Worm (Caenorhabditis elegans): Measurements from ENCODE around the gene ndc-80.

The ndc-80 gene

DNA sequence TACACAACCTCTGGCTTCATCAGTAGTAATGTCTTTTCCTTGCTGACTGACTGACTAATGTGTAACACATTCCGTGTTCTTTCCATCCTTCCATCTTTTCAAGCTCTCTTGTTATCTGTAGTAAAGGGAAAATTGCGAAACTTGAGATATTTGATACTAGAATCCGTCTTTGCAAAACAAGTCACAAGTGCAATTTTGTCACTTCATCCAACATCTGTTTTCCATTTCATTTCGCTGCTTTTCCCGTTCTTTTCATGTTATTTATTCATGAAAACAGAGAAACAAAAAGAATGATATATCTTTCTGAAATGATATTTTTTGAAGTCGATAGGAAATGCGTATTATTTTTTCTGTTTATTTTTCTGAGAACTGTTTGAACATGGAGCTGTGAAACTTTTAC lies 39.9 kb upstream of the ndc-80 start:
- TF ChIP-seq unc-86 (tag; optimal IDR thresholded peaks at IDR 0.05) (no peak), dpl-1 (GFP tag; optimal IDR thresholded peaks at IDR 0.05) (no peak), aly-2 (tag; optimal IDR thresholded peaks at IDR 0.05) (no peak), Y116A8C.19 (tag; optimal IDR thresholded peaks at IDR 0.05; ENCODE audit: borderline replicate concordance) (no peak), elt-3 (tag; optimal IDR thresholded peaks at IDR 0.05) (no peak), zag-1 (tag; optimal IDR thresholded peaks at IDR 0.05) (no peak), lin-14 (GFP tag; optimal IDR thresholded peaks at IDR 0.05) (peak; percentile 14), C34B4.2 (tag; optimal IDR thresholded peaks at IDR 0.05) (no peak), ztf-4 (tag; optimal IDR thresholded peaks at IDR 0.05) (no peak), pqm-1 (tag; optimal IDR thresholded peaks at IDR 0.05) (no peak), dsc-1 (tag; optimal IDR thresholded peaks at IDR 0.05) (peak; percentile 83), fkh-4 (tag; optimal IDR thresholded peaks at IDR 0.05; ENCODE audit: borderline replicate concordance) (peak; percentile 58), mep-1 (tag; optimal IDR thresholded peaks at IDR 0.05) (no peak), C04F5.9 (tag; optimal IDR thresholded peaks at IDR 0.05) (no peak), hlh-17 (GFP tag; optimal IDR thresholded peaks at IDR 0.05; ENCODE audit: borderline replicate concordance) (no peak), lsy-2 (tag; optimal IDR thresholded peaks at IDR 0.05) (no peak)

ce11 chrIV:10047108-10047507 lies 38.8 kb upstream of the ndc-80 start, which contains the start of gene T04B2.3:
Gene T04B2.3, plus strand, starts transcription at chrIV:10047408.
- TF ChIP-seq F16B12.6 (tag; optimal IDR thresholded peaks at IDR 0.05), result no peak
- no peak for TF ChIP-seq irx-1 (tag; optimal IDR thresholded peaks at IDR 0.05)
- TF ChIP-seq egl-27 (tag; optimal IDR thresholded peaks at IDR 0.05), result no peak
- TF ChIP-seq alr-1 (tag; optimal IDR thresholded peaks at IDR 0.05; ENCODE audit: borderline replicate concordance), result no peak
- TF ChIP-seq nhr-11 (tag; optimal IDR thresholded peaks at IDR 0.05), result no peak
- no peak for TF ChIP-seq sup-37 (GFP tag; optimal IDR thresholded peaks at IDR 0.05)
- no peak for TF ChIP-seq ets-5 (GFP tag; IDR thresholded peaks at IDR 0.05)
- TF ChIP-seq elt-3 (tag; optimal IDR thresholded peaks at IDR 0.05), result no peak
- no peak for TF ChIP-seq nhr-85 (tag)
- no peak for TF ChIP-seq ama-1 (optimal IDR thresholded peaks at IDR 0.05)
- TF ChIP-seq blmp-1 (tag; optimal IDR thresholded peaks at IDR 0.05), result no peak
- no peak for TF ChIP-seq nhr-90 (tag; optimal IDR thresholded peaks at IDR 0.05; ENCODE audit: poor library complexity)
- TF ChIP-seq lsy-2 (tag; optimal IDR thresholded peaks at IDR 0.05), result no peak
- TF ChIP-seq fkh-10 (GFP tag; optimal IDR thresholded peaks at IDR 0.05), result no peak
- no peak for TF ChIP-seq zip-4 (GFP tag; optimal IDR thresholded peaks at IDR 0.05)
- no peak for TF ChIP-seq snpc-4 (tag; optimal IDR thresholded peaks at IDR 0.05)
- TF ChIP-seq lin-39 (tag; optimal IDR thresholded peaks at IDR 0.05), result no peak
- no peak for TF ChIP-seq ztf-11 (tag; optimal IDR thresholded peaks at IDR 0.05)
- no peak for TF ChIP-seq lin-13 (GFP tag; optimal IDR thresholded peaks at IDR 0.05)
- TF ChIP-seq jun-1 (tag; optimal IDR thresholded peaks at IDR 0.05), result no peak

DNA sequence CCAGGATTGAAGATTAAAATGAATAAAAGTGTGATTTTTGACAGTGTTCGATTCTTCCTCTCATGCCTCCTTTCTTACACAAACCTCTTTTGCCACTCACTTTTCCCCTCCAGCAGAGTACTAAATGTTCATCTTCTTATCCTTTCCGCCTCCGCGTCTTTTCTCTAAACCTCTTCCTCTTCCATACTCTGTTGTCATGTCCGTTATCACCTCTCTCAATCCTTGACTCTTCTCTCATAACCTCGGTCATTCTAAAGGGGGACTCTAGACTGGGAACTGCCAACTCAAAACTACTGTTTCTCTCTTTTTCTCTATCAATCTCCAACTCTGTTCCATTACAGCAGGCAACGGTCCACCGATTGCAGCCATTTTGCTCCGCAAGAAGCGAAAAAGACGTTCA lies 37.7 kb upstream of the ndc-80 start:
- TF ChIP-seq lin-14 (GFP tag; optimal IDR thresholded peaks at IDR 0.05) (peak; percentile 72), unc-30 (tag; optimal IDR thresholded peaks at IDR 0.05) (no peak), efl-1 (optimal IDR thresholded peaks at IDR 0.05) (no peak), efl-1 (GFP tag; optimal IDR thresholded peaks at IDR 0.05 in 1 of 2) (peak in 1 of 2 experiments; percentile 59), alr-1 (tag; optimal IDR thresholded peaks at IDR 0.05; ENCODE audit: borderline replicate concordance) (no peak), C34B4.2 (tag; optimal IDR thresholded peaks at IDR 0.05) (no peak), blmp-1 (tag; optimal IDR thresholded peaks at IDR 0.05) (peak; percentile 18), dsc-1 (tag; optimal IDR thresholded peaks at IDR 0.05) (no peak), rnt-1 (tag; optimal IDR thresholded peaks at IDR 0.05) (peak; percentile 25), sox-4 (tag; optimal IDR thresholded peaks at IDR 0.05) (no peak), lin-13 (GFP tag; optimal IDR thresholded peaks at IDR 0.05) (no peak), egl-27 (tag; optimal IDR thresholded peaks at IDR 0.05) (no peak)
